Worm (Caenorhabditis elegans): ENCODE results near the gene dim-1.

- no peak for TF ChIP-seq zip-2 (tag; optimal IDR thresholded peaks at IDR 0.05)
- TF ChIP-seq D1046.2 (GFP tag; IDR thresholded peaks at IDR 0.05): no peak
- TF ChIP-seq Y105C5A.15 (GFP tag; IDR thresholded peaks at IDR 0.05): no peak
- no peak for TF ChIP-seq zfp-2 (tag; optimal IDR thresholded peaks at IDR 0.05)
- no peak for TF ChIP-seq madf-5 (GFP tag; IDR thresholded peaks at IDR 0.05)
- no peak for TF ChIP-seq lin-39 (tag; optimal IDR thresholded peaks at IDR 0.05)
- TF ChIP-seq pha-4 (GFP tag; IDR thresholded peaks at IDR 0.05): peak; percentile 46; the same call in 1 of the 2 replicates
- TF ChIP-seq pha-4 (tag; optimal IDR thresholded peaks at IDR 0.05): no peak
- no peak for TF ChIP-seq zag-1 (tag; optimal IDR thresholded peaks at IDR 0.05)
- no peak for TF ChIP-seq dve-1 (tag; optimal IDR thresholded peaks at IDR 0.05; ENCODE audit: insufficient read depth)
Observed at ce11 chrX:8037365-8037764, 20.7 kb downstream of the dim-1 start.

Measured in whole organism, L4 larva.